Fruit fly (Drosophila melanogaster) whole organism, wandering third instar larva: ENCODE data around the gene iav.
A peak's percentile ranks its signal among the peaks of the same experiment; 100 is the strongest.

Experiments
- Hr78 ChIP-seq: fragments of >200 bp; optimal IDR thresholded peaks from 2 replicates; lab custom pipeline; 2017; ENCODE audit warnings: missing biosample characterization, missing genetic modification characterization
- Vsx2 ChIP-seq: fragments of 200-300, 225-300 bp; sonication (Bioruptor generic); optimal IDR thresholded peaks from 2 replicates; lab custom pipeline; 2018; ENCODE audit warnings: missing biosample characterization, missing genetic modification characterization; ENCODE audit not compliant: partially characterized antibody
- dmrt93B ChIP-seq: fragments of 200-800 bp; sonication (Bioruptor generic); optimal IDR thresholded peaks from 2 replicates; lab custom pipeline; 2018; ENCODE audit warnings: missing biosample characterization, mild to moderate bottlenecking, missing genetic modification characterization
- jim ChIP-seq: fragments of 175-275, 200-325 bp; sonication (Bioruptor generic); optimal IDR thresholded peaks from 2 replicates; lab custom pipeline; 2016; ENCODE audit warnings: missing biosample characterization, mild to moderate bottlenecking, missing genetic modification characterization
- psq ChIP-seq: fragments of 200-800 bp; sonication (Bioruptor generic); optimal IDR thresholded peaks from 3 replicates; lab custom pipeline; 2017; ENCODE audit warnings: missing biosample characterization, mild to moderate bottlenecking, missing genetic modification characterization, moderate library complexity

dm6 chrX:6794826-6795225, 19.0 kb upstream of the iav start:
- TF ChIP-seq Hr78 = no peak
- TF ChIP-seq Vsx2 = no peak
- TF ChIP-seq jim = no peak
- TF ChIP-seq psq (GFP tag; lab: Kevin White, UChicago) = no peak
- TF ChIP-seq dmrt93B (GFP tag; lab: Kevin White, UChicago) = peak; percentile 13
